Worm (Caenorhabditis elegans): Measurements from ENCODE around the gene lron-13.

DNA sequence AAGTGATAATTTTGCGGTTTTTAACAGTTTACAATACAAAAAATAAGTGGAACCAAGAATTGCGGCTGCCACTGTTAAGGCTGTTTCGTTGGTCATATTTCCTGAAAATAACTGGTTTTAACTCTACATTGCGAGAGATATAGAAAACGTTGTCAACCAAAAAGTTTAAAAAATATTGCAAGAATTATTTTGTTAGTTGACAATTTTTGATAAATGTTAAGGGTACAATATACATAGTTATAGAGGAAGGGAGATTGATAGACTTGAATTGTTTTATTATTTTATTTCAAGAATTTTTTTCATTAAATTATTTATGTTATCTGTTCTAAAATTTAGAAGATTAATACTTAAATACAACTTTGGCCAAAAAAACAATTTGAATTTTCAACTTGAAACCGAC lies 16.2 kb downstream of the lron-13 start, which contains the start of gene acs-5:
- TF ChIP-seq snpc-4 (tag; optimal IDR thresholded peaks at IDR 0.05) (no peak), elt-2 (tag; optimal IDR thresholded peaks at IDR 0.05) (no peak), aly-2 (tag; optimal IDR thresholded peaks at IDR 0.05) (no peak), mdl-1 (tag; optimal IDR thresholded peaks at IDR 0.05) (no peak), nhr-76 (tag; optimal IDR thresholded peaks at IDR 0.05) (no peak), ZK546.5 (tag; optimal IDR thresholded peaks at IDR 0.05) (no peak), nhr-28 (tag; optimal IDR thresholded peaks at IDR 0.05) (no peak), unc-39 (tag; optimal IDR thresholded peaks at IDR 0.05) (no peak), ztf-11 (tag; optimal IDR thresholded peaks at IDR 0.05) (no peak), elt-3 (tag; optimal IDR thresholded peaks at IDR 0.05) (no peak)

All from whole organism, L3 larva.